Worm (Caenorhabditis elegans): ENCODE results near the gene act-3.
"Not testable (repeated sequence)": the region's sequence is repeated elsewhere in the genome, so short reads cannot be mapped to it uniquely, and the experiment has no call there.

act-3 gene

ce11 chrV:11113041-11113574 lies 38.8 kb upstream of the act-3 start, which contains the start of gene erfa-3 (continued):
- TF ChIP-seq odd-2 (tag; optimal IDR thresholded peaks at IDR 0.05) (peak; percentile 68), C08G9.2 (tag; optimal IDR thresholded peaks at IDR 0.05) (peak; percentile 62), mec-3 (tag; optimal IDR thresholded peaks at IDR 0.05; ENCODE audit: borderline replicate concordance) (no peak), K02D7.2 (tag; optimal IDR thresholded peaks at IDR 0.05) (peak; percentile 73), ceh-30 (tag; optimal IDR thresholded peaks at IDR 0.05) (no peak), ceh-9 (tag; optimal IDR thresholded peaks at IDR 0.05) (no peak), sdc-2 (tag; optimal IDR thresholded peaks at IDR 0.05) (peak; percentile 60), syd-9 (tag; optimal IDR thresholded peaks at IDR 0.05) (peak; percentile 73), pros-1 (tag; optimal IDR thresholded peaks at IDR 0.05) (no peak), unc-42 (tag; optimal IDR thresholded peaks at IDR 0.05) (no peak), unc-3 (GFP tag; conservative IDR thresholded peaks at IDR 0.05) (no peak), unc-3 (tag; optimal IDR thresholded peaks at IDR 0.05) (peak; percentile 68), che-1 (tag; optimal IDR thresholded peaks at IDR 0.05) (peak; percentile 65), pha-2 (tag; optimal IDR thresholded peaks at IDR 0.05) (peak; percentile 85), fkh-6 (tag; optimal IDR thresholded peaks at IDR 0.05) (peak; percentile 73), ahr-1 (tag; optimal IDR thresholded peaks at IDR 0.05) (peak; percentile 57), madf-2 (tag; optimal IDR thresholded peaks at IDR 0.05) (peak; percentile 67), C38D4.7 (GFP tag; optimal IDR thresholded peaks at IDR 0.05) (peak; percentile 71), lim-6 (tag; optimal IDR thresholded peaks at IDR 0.05) (peak; percentile 49), ceh-34 (tag; optimal IDR thresholded peaks at IDR 0.05) (peak; percentile 84), hlh-6 (tag; optimal IDR thresholded peaks at IDR 0.05) (peak; percentile 72), dve-1 (tag; optimal IDR thresholded peaks at IDR 0.05) (no peak), eyg-1 (tag; optimal IDR thresholded peaks at IDR 0.05) (no peak), gmeb-2 (tag; optimal IDR thresholded peaks at IDR 0.05) (peak; percentile 69), zip-5 (tag; optimal IDR thresholded peaks at IDR 0.05) (peak; percentile 37), pax-1 (tag; optimal IDR thresholded peaks at IDR 0.05) (peak; percentile 63), ceh-18 (tag; optimal IDR thresholded peaks at IDR 0.05) (peak; percentile 52), sox-2 (GFP tag; IDR thresholded peaks at IDR 0.05) (peak; percentile 45; the same call in 1 of the 2 replicates)

- TF ChIP-seq rnt-1 (tag; optimal IDR thresholded peaks at IDR 0.05); elt-4 (tag; optimal IDR thresholded peaks at IDR 0.05); unc-3 (GFP tag; conservative IDR thresholded peaks at IDR 0.05); unc-3 (tag; optimal IDR thresholded peaks at IDR 0.05): not testable (repeated sequence)
Observed at ce11 chrV:11109647-11110046, 35.3 kb upstream of the act-3 start, which contains the start of gene Y42A5A.5. Gene Y42A5A.5 (minus strand): TSS chrV:11109747.

ce11 chrV:11104408-11104807 lies 30.1 kb upstream of the act-3 start:
- TF ChIP-seq pat-9 (tag; optimal IDR thresholded peaks at IDR 0.05): no peak
- no peak for TF ChIP-seq ref-2 (tag; optimal IDR thresholded peaks at IDR 0.05)
- no peak for TF ChIP-seq madf-2 (tag; optimal IDR thresholded peaks at IDR 0.05)
- TF ChIP-seq dmd-4 (tag; optimal IDR thresholded peaks at IDR 0.05; ENCODE audit: borderline replicate concordance): no peak
- no peak for TF ChIP-seq ceh-34 (tag; optimal IDR thresholded peaks at IDR 0.05)
- no peak for TF ChIP-seq fkh-10 (GFP tag; optimal IDR thresholded peaks at IDR 0.05)
- TF ChIP-seq sox-4 (tag; optimal IDR thresholded peaks at IDR 0.05): no peak
- TF ChIP-seq ceh-2 (tag; optimal IDR thresholded peaks at IDR 0.05): no peak
- TF ChIP-seq elt-4 (tag; optimal IDR thresholded peaks at IDR 0.05): no peak
- TF ChIP-seq odd-2 (tag; optimal IDR thresholded peaks at IDR 0.05): no peak
- no peak for TF ChIP-seq dve-1 (tag; optimal IDR thresholded peaks at IDR 0.05)
- no peak for TF ChIP-seq sdc-2 (tag; optimal IDR thresholded peaks at IDR 0.05)
- TF ChIP-seq hlh-8 (tag; optimal IDR thresholded peaks at IDR 0.05): no peak
- no peak for TF ChIP-seq ztf-16 (tag; optimal IDR thresholded peaks at IDR 0.05)
- TF ChIP-seq ceh-31 (tag; optimal IDR thresholded peaks at IDR 0.05): no peak
- TF ChIP-seq nhr-232 (tag; optimal IDR thresholded peaks at IDR 0.05): no peak
- no peak for TF ChIP-seq pros-1 (tag; optimal IDR thresholded peaks at IDR 0.05)
- no peak for TF ChIP-seq ceh-30 (tag; optimal IDR thresholded peaks at IDR 0.05)
